Fruit fly (Drosophila melanogaster) whole organism, adult: ENCODE data around the gene CG43886.
A peak's percentile ranks its signal among the peaks of the same experiment; 100 is the strongest.

Experiments
- CG11617 ChIP-seq: fragments of 200-800 bp; sonication (Bioruptor generic); optimal IDR thresholded peaks from 2 replicates; lab custom pipeline; 2017; ENCODE audit warnings: mild to moderate bottlenecking, missing biosample characterization, missing genetic modification reagents, missing genetic modification characterization
- CG12768 ChIP-seq: fragments of 200-800 bp; sonication (Bioruptor generic); optimal IDR thresholded peaks from 2 replicates; lab custom pipeline; 2017; ENCODE audit warnings: missing biosample characterization, missing genetic modification characterization, mild to moderate bottlenecking, moderate library complexity, missing genetic modification reagents
- CG14711 ChIP-seq: fragments of 200-800 bp; sonication (Bioruptor generic); optimal IDR thresholded peaks from 2 replicates; lab custom pipeline; 2018; ENCODE audit warnings: missing biosample characterization, mild to moderate bottlenecking, missing genetic modification characterization, moderate library complexity
- CG1620 ChIP-seq: fragments of 200-800 bp; sonication (Bioruptor generic); optimal IDR thresholded peaks from 2 replicates; lab custom pipeline; 2016; ENCODE audit warnings: missing biosample characterization, missing genetic modification characterization
- CG33017 ChIP-seq: fragments of 200-800 bp; sonication (Bioruptor generic); optimal IDR thresholded peaks from 2 replicates; lab custom pipeline; 2018; ENCODE audit warnings: missing biosample characterization, mild to moderate bottlenecking, missing genetic modification characterization, moderate library complexity
- CG5204 ChIP-seq: fragments of 200-800 bp; sonication (Bioruptor generic); optimal IDR thresholded peaks from 2 replicates; lab custom pipeline; 2016; ENCODE audit warnings: missing biosample characterization, missing genetic modification characterization
- CG7045 ChIP-seq: fragments of 200-800 bp; sonication (Bioruptor generic); optimal IDR thresholded peaks from 2 replicates; lab custom pipeline; 2017; ENCODE audit warnings: missing biosample characterization, mild to moderate bottlenecking, missing genetic modification characterization
- CG7101 ChIP-seq: fragments of 200-800 bp; sonication (Bioruptor generic); optimal IDR thresholded peaks from 2 replicates; lab custom pipeline; 2018; ENCODE audit warnings: missing biosample characterization, mild to moderate bottlenecking, missing genetic modification characterization, moderate library complexity
- Clk ChIP-seq: fragments of 200-800 bp; sonication (Bioruptor generic); optimal IDR thresholded peaks from 2 replicates; lab custom pipeline; 2017; ENCODE audit warnings: missing biosample characterization, missing genetic modification characterization
- Crg-1 ChIP-seq: fragments of 200-800 bp; sonication (Bioruptor generic); optimal IDR thresholded peaks from 2 replicates; lab custom pipeline; 2016; ENCODE audit warnings: missing biosample characterization, missing genetic modification characterization
- Hr96 ChIP-seq: fragments of 200-800 bp; sonication (Bioruptor generic); optimal IDR thresholded peaks from 2 replicates; lab custom pipeline; 2016; ENCODE audit warnings: missing biosample characterization, missing genetic modification characterization
- Mnt ChIP-seq: fragments of 200-800 bp; sonication (Bioruptor generic); optimal IDR thresholded peaks from 2 replicates; lab custom pipeline; 2016; ENCODE audit warnings: missing biosample characterization, mild to moderate bottlenecking, missing genetic modification characterization
- bab1 ChIP-seq: fragments of 200-800 bp; sonication (Bioruptor generic); optimal IDR thresholded peaks from 3 replicates; lab custom pipeline; 2019; ENCODE audit warnings: missing biosample characterization, mild to moderate bottlenecking, missing genetic modification characterization, moderate library complexity
- cic ChIP-seq: fragments of 200-800 bp; sonication (Bioruptor generic); optimal IDR thresholded peaks from 2 replicates; lab custom pipeline; 2017; ENCODE audit warnings: missing biosample characterization, mild to moderate bottlenecking, missing genetic modification characterization, moderate library complexity
- cnc ChIP-seq, 2 experiments: fragments of >200 bp; optimal IDR thresholded peaks; 2 replicates each; lab custom pipeline; 2017
- kay ChIP-seq: fragments of 200-800 bp; sonication (Bioruptor generic); peaks from one replicate; lab custom pipeline; 2016; ENCODE audit warnings: missing biosample characterization, missing genetic modification characterization, borderline replicate concordance
- ovo ChIP-seq: fragments of 200-800 bp; sonication (Bioruptor generic); optimal IDR thresholded peaks from 2 replicates; lab custom pipeline; 2016; ENCODE audit warnings: missing biosample characterization, missing genetic modification characterization
- pad ChIP-seq: fragments of 200-800 bp; sonication (Bioruptor generic); optimal IDR thresholded peaks from 3 replicates; lab custom pipeline; 2017; ENCODE audit warnings: missing biosample characterization, missing genetic modification characterization, mild to moderate bottlenecking, moderate library complexity, missing genetic modification reagents
- tj ChIP-seq: fragments of 200-800 bp; sonication (Bioruptor generic); optimal IDR thresholded peaks from 3 replicates; lab custom pipeline; 2017; ENCODE audit warnings: missing biosample characterization, mild to moderate bottlenecking, missing genetic modification characterization, moderate library complexity
- toe ChIP-seq: fragments of 200-800 bp; sonication (Bioruptor generic); optimal IDR thresholded peaks from 2 replicates; lab custom pipeline; 2016; ENCODE audit warnings: missing biosample characterization, missing genetic modification characterization

The CG43886 gene

DNA sequence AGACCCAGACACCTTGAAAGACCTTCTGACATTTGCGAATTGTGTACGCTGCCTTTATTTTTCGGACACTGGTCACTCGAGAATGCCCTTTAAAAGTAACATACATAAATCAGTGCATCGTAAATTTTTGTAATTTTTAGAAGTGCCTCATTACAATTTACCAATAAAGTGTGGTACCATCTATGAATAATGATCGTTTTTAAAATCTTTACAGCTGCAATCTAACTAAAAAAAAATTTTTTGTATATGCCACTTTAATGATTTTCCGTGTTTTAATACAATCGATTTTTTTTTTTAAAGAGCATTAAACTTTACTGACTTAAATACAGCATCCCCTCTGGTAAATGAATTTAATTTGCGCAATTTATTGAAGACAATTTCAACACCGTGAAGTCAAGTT is 2.5 kb downstream of the CG43886 start:
- TF ChIP-seq Clk (GFP tag; lab: Kevin White, UChicago) (no peak), toe (no peak), cnc (optimal IDR thresholded peaks at IDR 0.05; lab: Kevin White, UChicago) (no peak), Hr96 (GFP tag; lab: Kevin White, UChicago) (no peak), CG12768 (no peak), tj (GFP tag; lab: Kevin White, UChicago) (no peak), CG7045 (GFP tag; lab: Kevin White, UChicago) (no peak), Crg-1 (GFP tag; lab: Kevin White, UChicago) (no peak)

DNA sequence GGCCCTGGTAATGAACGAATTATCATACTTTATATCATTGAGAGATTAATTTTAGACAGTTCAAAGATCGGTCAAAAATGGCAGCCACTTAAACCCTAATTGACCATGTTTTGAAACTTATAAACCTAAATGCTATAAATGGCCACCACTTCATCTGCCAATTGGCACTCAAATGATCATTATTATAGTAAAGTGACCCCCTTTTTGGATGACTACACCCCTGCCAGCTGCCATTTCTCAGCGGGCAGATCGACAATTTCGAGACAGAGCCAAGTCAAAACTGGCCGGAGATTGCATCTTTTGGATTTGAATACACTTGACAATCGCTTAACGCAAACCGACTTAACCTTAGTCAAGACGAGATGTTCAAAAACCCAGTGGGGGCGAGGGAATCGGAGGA is 3.4 kb downstream of the CG43886 start:
- no peak for TF ChIP-seq Mnt (GFP tag; lab: Kevin White, UChicago)
- TF ChIP-seq cnc (optimal IDR thresholded peaks at IDR 0.05; lab: Kevin White, UChicago): no peak
- TF ChIP-seq cic (GFP tag; lab: Kevin White, UChicago): no peak
- no peak for TF ChIP-seq CG7101 (tag; lab: Kevin White, UChicago)
- TF ChIP-seq tj (GFP tag; lab: Kevin White, UChicago): no peak
- TF ChIP-seq toe: no peak
- no peak for TF ChIP-seq Hr96 (GFP tag; lab: Kevin White, UChicago)
- TF ChIP-seq CG1620 (GFP tag; lab: Kevin White, UChicago): no peak
- TF ChIP-seq CG11617 (GFP tag; lab: Kevin White, UChicago): no peak
- no peak for TF ChIP-seq Crg-1 (GFP tag; lab: Kevin White, UChicago)
- no peak for TF ChIP-seq bab1

DNA sequence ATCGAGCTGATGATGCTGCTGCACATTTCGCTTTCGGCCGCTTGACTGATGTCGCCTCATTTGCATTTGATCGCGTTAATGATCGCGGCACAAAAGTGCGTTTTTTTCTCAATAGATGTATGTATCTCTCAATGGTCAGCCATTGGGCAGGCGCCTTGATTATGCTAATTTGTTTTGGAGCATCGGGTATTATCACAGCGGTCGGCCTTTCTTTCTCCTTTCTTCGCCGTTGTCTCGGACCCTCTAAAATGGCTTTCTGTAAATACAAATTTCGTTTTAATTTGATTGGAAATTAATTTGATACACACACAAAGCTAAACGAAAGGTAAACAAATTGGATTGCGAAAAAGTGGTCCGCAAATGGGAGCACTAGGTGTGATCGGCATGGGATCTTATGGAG is 4.2 kb downstream of the CG43886 start:
- TF ChIP-seq CG11617 (GFP tag; lab: Kevin White, UChicago) (no peak), Mnt (GFP tag; lab: Kevin White, UChicago) (no peak), CG14711 (tag; lab: Kevin White, UChicago) (no peak), tj (GFP tag; lab: Kevin White, UChicago) (no peak), pad (GFP tag; lab: Kevin White, UChicago) (no peak), kay (GFP tag; lab: Kevin White, UChicago) (no peak)

DNA sequence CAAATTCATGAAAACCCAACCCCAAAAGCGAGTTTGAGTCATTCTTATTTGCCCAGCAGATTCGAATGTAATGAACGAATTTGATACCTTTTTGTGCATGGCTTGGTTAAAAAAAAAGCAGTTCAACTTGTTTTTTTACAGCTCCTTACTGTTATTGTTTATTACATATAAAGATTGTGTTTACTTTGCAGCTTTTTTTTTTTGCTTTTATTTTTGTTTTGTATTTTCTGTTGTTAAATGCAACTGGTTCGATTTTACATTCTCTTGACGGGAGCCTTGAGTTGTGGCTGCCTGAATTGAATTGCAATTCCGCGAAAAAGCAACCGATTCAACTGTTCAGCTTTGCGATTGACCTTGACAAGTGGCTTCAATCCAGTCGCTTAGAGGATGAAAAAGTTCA is 5.0 kb downstream of the CG43886 start:
- peak; percentile 76 for TF ChIP-seq tj (GFP tag; lab: Kevin White, UChicago)
- TF ChIP-seq Hr96 (GFP tag; lab: Kevin White, UChicago): no peak

DNA sequence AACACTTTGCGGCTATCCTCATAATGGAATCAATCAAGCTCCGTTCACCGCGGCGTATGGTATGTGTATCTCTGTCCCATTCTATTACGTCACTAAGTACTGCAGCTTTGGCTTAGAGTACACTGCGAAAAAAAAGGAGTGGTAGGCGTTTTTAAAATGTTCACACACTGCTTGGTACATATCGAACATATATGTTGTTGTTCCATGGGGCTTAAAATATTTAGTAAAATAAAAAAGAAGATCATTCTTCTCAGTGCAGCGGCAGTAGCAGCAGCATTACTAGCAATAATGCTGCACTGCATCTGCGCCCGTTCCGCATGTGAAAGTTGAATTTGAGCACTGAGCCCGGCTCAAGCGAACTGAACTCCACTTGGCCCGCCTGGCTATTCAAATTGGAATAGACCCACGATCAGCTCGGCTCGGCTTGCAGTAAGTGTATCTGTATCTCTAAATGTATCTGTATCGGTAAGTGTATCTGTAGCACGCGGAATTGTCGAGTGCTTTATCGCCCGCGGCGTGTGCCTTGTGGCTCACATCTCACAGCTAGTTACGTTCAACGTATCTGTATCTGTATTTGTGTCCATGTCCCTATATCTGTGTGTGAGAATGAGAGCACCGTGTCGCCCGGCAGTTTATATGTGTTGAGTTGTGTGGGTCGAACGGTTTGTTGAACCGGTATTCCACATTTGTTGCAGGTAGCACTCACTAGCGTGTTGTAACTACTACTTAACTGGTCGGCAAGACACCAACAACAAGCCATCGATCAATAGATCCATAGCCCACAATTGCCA is 6.2 kb downstream of the CG43886 start:
- TF ChIP-seq CG7101 (tag; lab: Kevin White, UChicago) (no peak), CG12768 (no peak), CG7045 (GFP tag; lab: Kevin White, UChicago) (peak; percentile 75), pad (GFP tag; lab: Kevin White, UChicago) (no peak), kay (GFP tag; lab: Kevin White, UChicago) (peak; percentile 4), toe (no peak), Clk (GFP tag; lab: Kevin White, UChicago) (no peak), CG14711 (tag; lab: Kevin White, UChicago) (no peak), tj (GFP tag; lab: Kevin White, UChicago) (peak; percentile 16), CG33017 (no peak), Hr96 (GFP tag; lab: Kevin White, UChicago) (no peak), CG5204 (GFP tag; lab: Kevin White, UChicago) (peak; percentile 61), Mnt (GFP tag; lab: Kevin White, UChicago) (no peak)

DNA sequence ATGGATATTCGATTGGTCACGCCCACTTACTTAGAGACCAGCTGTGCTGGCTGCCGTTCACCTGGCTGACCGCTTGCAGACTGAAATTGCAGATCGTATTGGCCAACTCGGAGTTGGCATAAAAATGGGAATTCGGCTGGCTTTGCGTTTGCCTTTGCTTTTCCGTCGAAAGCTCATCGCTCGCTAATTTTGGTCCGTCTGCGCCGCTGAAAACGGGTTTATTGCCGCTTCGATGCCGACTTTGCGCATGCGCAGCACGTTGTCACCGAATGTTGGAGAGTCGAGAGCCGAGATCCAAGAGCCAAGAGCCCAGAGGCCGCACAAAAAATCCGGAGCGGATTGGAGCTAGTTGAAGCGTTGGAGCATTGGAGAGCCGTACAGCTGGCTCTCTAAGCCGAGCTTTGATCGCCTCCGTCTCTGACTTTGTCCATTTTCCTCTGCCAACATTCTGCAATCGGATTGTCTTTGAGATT is 7.8 kb downstream of the CG43886 start, which contains the start of gene CG13676:
CG13676 (minus strand) TSS at position 87 of the 473 bp plus-strand sequence.
- TF ChIP-seq bab1 (no peak), Mnt (GFP tag; lab: Kevin White, UChicago) (no peak), tj (GFP tag; lab: Kevin White, UChicago) (no peak), CG33017 (no peak), toe (no peak), CG7101 (tag; lab: Kevin White, UChicago) (no peak), Hr96 (GFP tag; lab: Kevin White, UChicago) (no peak), cnc (optimal IDR thresholded peaks at IDR 0.05; lab: Kevin White, UChicago) (no peak), CG14711 (tag; lab: Kevin White, UChicago) (no peak), Clk (GFP tag; lab: Kevin White, UChicago) (no peak), Crg-1 (GFP tag; lab: Kevin White, UChicago) (no peak), CG1620 (GFP tag; lab: Kevin White, UChicago) (no peak), CG11617 (GFP tag; lab: Kevin White, UChicago) (no peak), CG12768 (no peak), CG7045 (GFP tag; lab: Kevin White, UChicago) (no peak), cic (GFP tag; lab: Kevin White, UChicago) (no peak), kay (GFP tag; lab: Kevin White, UChicago) (no peak), CG5204 (GFP tag; lab: Kevin White, UChicago) (no peak), ovo (GFP tag; lab: Kevin White, UChicago) (no peak)
